Worm (Caenorhabditis elegans): ENCODE data around the gene psmd-9.

psmd-9 gene

DNA sequence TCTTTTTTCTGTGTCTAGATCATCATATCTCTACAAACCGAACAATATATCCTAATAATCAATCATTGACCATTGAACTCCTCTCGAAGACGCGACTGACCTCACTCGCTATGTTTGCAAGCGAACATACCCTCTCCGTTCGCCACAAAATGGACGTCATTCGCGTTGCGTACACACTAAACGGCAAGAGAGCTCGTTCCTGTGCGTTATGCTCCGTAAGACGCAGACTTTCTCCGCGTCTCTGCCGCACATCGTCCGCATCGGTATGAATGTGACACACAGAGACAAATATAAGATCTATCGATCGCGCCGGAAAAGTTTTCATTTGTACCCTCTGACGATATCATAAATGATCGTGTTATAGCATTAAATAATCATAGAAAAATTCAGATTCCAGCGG is 24.2 kb downstream of the psmd-9 start:
- no peak for TF ChIP-seq zag-1 (tag; optimal IDR thresholded peaks at IDR 0.05)
- no peak for TF ChIP-seq Y55F3AM.14 (GFP tag; optimal IDR thresholded peaks at IDR 0.05)
- no peak for TF ChIP-seq dmd-4 (tag; optimal IDR thresholded peaks at IDR 0.05)
- no peak for TF ChIP-seq mab-5 (tag; optimal IDR thresholded peaks at IDR 0.05)
- TF ChIP-seq ZK546.5 (tag; optimal IDR thresholded peaks at IDR 0.05): no peak
- no peak for TF ChIP-seq snpc-4 (tag; optimal IDR thresholded peaks at IDR 0.05)
- TF ChIP-seq ama-1 (optimal IDR thresholded peaks at IDR 0.05): no peak
- no peak for TF ChIP-seq C34F6.9 (tag; optimal IDR thresholded peaks at IDR 0.05)
- TF ChIP-seq elt-3 (tag; optimal IDR thresholded peaks at IDR 0.05): no peak
- no peak for TF ChIP-seq egl-27 (tag; optimal IDR thresholded peaks at IDR 0.05)
- TF ChIP-seq nhr-23 (tag; optimal IDR thresholded peaks at IDR 0.05): no peak
- no peak for TF ChIP-seq ceh-82 (tag; optimal IDR thresholded peaks at IDR 0.05)
- TF ChIP-seq elt-1 (tag; optimal IDR thresholded peaks at IDR 0.05): no peak
- no peak for TF ChIP-seq gmeb-1 (tag; optimal IDR thresholded peaks at IDR 0.05)

DNA sequence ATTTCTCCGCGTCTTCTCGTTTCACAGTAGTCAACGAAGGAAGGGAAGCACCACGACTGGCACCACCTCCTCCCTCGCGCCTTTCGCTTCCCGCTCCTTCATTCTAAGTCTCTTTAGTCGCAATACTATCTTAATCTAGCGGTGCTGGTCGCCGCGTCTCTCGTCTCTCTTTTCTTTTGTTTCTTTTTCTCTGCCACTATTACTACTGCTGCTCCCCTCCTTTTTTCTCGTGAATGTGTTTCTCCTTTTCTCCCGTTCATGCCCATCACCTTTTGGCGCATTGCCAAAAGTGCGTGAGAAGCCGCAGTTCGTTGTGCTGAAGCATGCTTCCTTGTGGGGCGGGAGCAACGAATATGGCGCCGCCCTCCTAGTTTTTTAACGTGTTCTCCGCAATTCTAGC is 24.6 kb downstream of the psmd-9 start:
- TF ChIP-seq nhr-21 (tag; optimal IDR thresholded peaks at IDR 0.05): peak; percentile 7
- peak; percentile 26 to 77 for TF ChIP-seq mdl-1 (tag; optimal IDR thresholded peaks at IDR 0.05)
- TF ChIP-seq ceh-82 (tag; optimal IDR thresholded peaks at IDR 0.05): no peak
- peak; percentile 78 for TF ChIP-seq nhr-129 (tag; optimal IDR thresholded peaks at IDR 0.05)
- TF ChIP-seq skn-1 (tag; optimal IDR thresholded peaks at IDR 0.05): no peak
- peak; percentile 86 for TF ChIP-seq F13H6.1 (tag; optimal IDR thresholded peaks at IDR 0.05)
- TF ChIP-seq peb-1 (tag; optimal IDR thresholded peaks at IDR 0.05): peak; percentile 14
- TF ChIP-seq elt-3 (tag; optimal IDR thresholded peaks at IDR 0.05): no peak
- peak; percentile 20 for TF ChIP-seq mab-5 (tag; optimal IDR thresholded peaks at IDR 0.05)
- no peak for TF ChIP-seq ztf-11 (tag; optimal IDR thresholded peaks at IDR 0.05)
- peak; percentile 39 for TF ChIP-seq lin-13 (GFP tag; optimal IDR thresholded peaks at IDR 0.05)
- TF ChIP-seq sem-4 (tag; optimal IDR thresholded peaks at IDR 0.05): peak; percentile 44
- TF ChIP-seq egl-27 (tag; optimal IDR thresholded peaks at IDR 0.05): peak; percentile 65
- no peak for TF ChIP-seq ZK546.5 (tag; optimal IDR thresholded peaks at IDR 0.05)
- peak; percentile 43 for TF ChIP-seq lin-11 (tag; optimal IDR thresholded peaks at IDR 0.05)
- peak; percentile 88 for TF ChIP-seq unc-55 (GFP tag; optimal IDR thresholded peaks at IDR 0.05)
- TF ChIP-seq sma-3 (GFP tag; optimal IDR thresholded peaks at IDR 0.05): peak; percentile 55
- TF ChIP-seq unc-62 (GFP tag; optimal IDR thresholded peaks at IDR 0.05): no peak
- TF ChIP-seq C34F6.9 (tag; optimal IDR thresholded peaks at IDR 0.05): peak; percentile 77
- TF ChIP-seq lsy-2 (tag; optimal IDR thresholded peaks at IDR 0.05): peak; percentile 45 to 77
- TF ChIP-seq nhr-25 (tag; optimal IDR thresholded peaks at IDR 0.05): peak; percentile 60
- TF ChIP-seq nhr-6 (tag; optimal IDR thresholded peaks at IDR 0.05): no peak
- TF ChIP-seq sma-9 (GFP tag; optimal IDR thresholded peaks at IDR 0.05): peak; percentile 80
- no peak for TF ChIP-seq sma-9 (tag; optimal IDR thresholded peaks at IDR 0.05)
- TF ChIP-seq R02D3.7 (tag; optimal IDR thresholded peaks at IDR 0.05): no peak
- no peak for TF ChIP-seq nhr-12 (tag; optimal IDR thresholded peaks at IDR 0.05)
- TF ChIP-seq Y55F3AM.14 (GFP tag; optimal IDR thresholded peaks at IDR 0.05): peak; percentile 60
- TF ChIP-seq gmeb-1 (tag; optimal IDR thresholded peaks at IDR 0.05): peak; percentile 47
- no peak for TF ChIP-seq lin-39 (tag; optimal IDR thresholded peaks at IDR 0.05)
- TF ChIP-seq elt-1 (tag; optimal IDR thresholded peaks at IDR 0.05): no peak
- no peak for TF ChIP-seq ztf-1 (GFP tag; conservative IDR thresholded peaks at IDR 0.05)
- no peak for TF ChIP-seq unc-39 (tag; optimal IDR thresholded peaks at IDR 0.05)
- no peak for TF ChIP-seq aly-2 (tag; optimal IDR thresholded peaks at IDR 0.05)
- no peak for TF ChIP-seq nhr-10 (tag; optimal IDR thresholded peaks at IDR 0.05)
- peak; percentile 30 for TF ChIP-seq snpc-4 (tag; optimal IDR thresholded peaks at IDR 0.05)
- no peak for TF ChIP-seq dmd-4 (tag; optimal IDR thresholded peaks at IDR 0.05)
- peak; percentile 86 for TF ChIP-seq crh-2 (tag; optimal IDR thresholded peaks at IDR 0.05)
- TF ChIP-seq blmp-1 (tag; optimal IDR thresholded peaks at IDR 0.05; ENCODE audit: insufficient read depth): peak; percentile 82
- peak; percentile 92 for TF ChIP-seq fos-1 (tag; optimal IDR thresholded peaks at IDR 0.05)
- no peak for TF ChIP-seq alr-1 (tag; optimal IDR thresholded peaks at IDR 0.05)
- no peak for TF ChIP-seq nhr-237 (tag; optimal IDR thresholded peaks at IDR 0.05)
- no peak for TF ChIP-seq nhr-11 (tag; optimal IDR thresholded peaks at IDR 0.05)
- no peak for TF ChIP-seq nhr-23 (tag; optimal IDR thresholded peaks at IDR 0.05)
- no peak for TF ChIP-seq nhr-77 (tag; optimal IDR thresholded peaks at IDR 0.05)
- TF ChIP-seq mbf-1 (tag; optimal IDR thresholded peaks at IDR 0.05): no peak
- no peak for TF ChIP-seq ceh-16 (tag; optimal IDR thresholded peaks at IDR 0.05)
- TF ChIP-seq zag-1 (tag; optimal IDR thresholded peaks at IDR 0.05): peak; percentile 86
- TF ChIP-seq ama-1 (optimal IDR thresholded peaks at IDR 0.05): peak; percentile 46
- TF ChIP-seq ztf-4 (tag; optimal IDR thresholded peaks at IDR 0.05): peak; percentile 61

All from whole organism, L2 larva.